Worm (Caenorhabditis elegans) whole organism, late embryonic: ENCODE results near the gene Y45F10B.3.

Source experiments
- F13H6.1 ChIP-seq: sonication (generic microtip); optimal IDR thresholded peaks from 2 replicates; lab custom pipeline; 2016; ENCODE audit warnings: missing genetic modification characterization, missing compliant biosample characterization
- K09A11.1 ChIP-seq: sonication (generic microtip); optimal IDR thresholded peaks from 2 replicates; lab custom pipeline; 2017; ENCODE audit warnings: antibody characterized with exemption, mild to moderate bottlenecking, missing genetic modification characterization, missing compliant biosample characterization; ENCODE audit not compliant: insufficient read depth
- Y22D7AL.16 ChIP-seq: sonication (generic microtip); optimal IDR thresholded peaks from 2 replicates; lab custom pipeline; 2016; ENCODE audit warnings: missing genetic modification characterization, missing compliant biosample characterization
- ahr-1 ChIP-seq: sonication (generic microtip); optimal IDR thresholded peaks from 2 replicates; lab custom pipeline; 2016; ENCODE audit warnings: missing genetic modification characterization, missing compliant biosample characterization
- ceh-14 ChIP-seq: sonication (generic microtip); optimal IDR thresholded peaks from 2 replicates; lab custom pipeline; 2016; ENCODE audit warnings: missing genotype, missing genetic modification characterization, missing compliant biosample characterization
- ceh-19 ChIP-seq: fragments of 200-800 bp; sonication (Bioruptor generic); optimal IDR thresholded peaks from 2 replicates; lab custom pipeline; 2018; ENCODE audit warnings: mild to moderate bottlenecking, missing genetic modification characterization, missing compliant biosample characterization
- ceh-31 ChIP-seq: sonication (generic microtip); optimal IDR thresholded peaks from 2 replicates; lab custom pipeline; 2016; ENCODE audit warnings: missing genetic modification characterization, missing compliant biosample characterization
- ceh-34 ChIP-seq: sonication (generic microtip); optimal IDR thresholded peaks from 2 replicates; lab custom pipeline; 2016; ENCODE audit warnings: mild to moderate bottlenecking, missing genetic modification characterization, missing compliant biosample characterization
- ceh-48 ChIP-seq: sonication (generic microtip); optimal IDR thresholded peaks from 2 replicates; lab custom pipeline; 2016; ENCODE audit warnings: missing genetic modification characterization, inconsistent platforms, missing compliant biosample characterization
- ceh-6 ChIP-seq: fragments of 200-800 bp; sonication (Bioruptor generic); optimal IDR thresholded peaks from 2 replicates; lab custom pipeline; 2018; ENCODE audit warnings: mild to moderate bottlenecking, missing genetic modification characterization, missing compliant biosample characterization
- che-1 ChIP-seq: sonication (generic microtip); optimal IDR thresholded peaks from 2 replicates; lab custom pipeline; 2016; ENCODE audit warnings: mild to moderate bottlenecking, missing genetic modification characterization, missing compliant biosample characterization
- eyg-1 ChIP-seq: sonication (generic microtip); optimal IDR thresholded peaks from 2 replicates; lab custom pipeline; 2016; ENCODE audit warnings: missing genotype, missing genetic modification characterization, missing compliant biosample characterization
- hlh-13 ChIP-seq: fragments of 200-800 bp; sonication (Bioruptor generic); optimal IDR thresholded peaks from 2 replicates; lab custom pipeline; 2018; ENCODE audit warnings: mild to moderate bottlenecking, missing genetic modification characterization, missing compliant biosample characterization
- hlh-15 ChIP-seq: sonication (generic microtip); optimal IDR thresholded peaks from 2 replicates; lab custom pipeline; 2016; ENCODE audit warnings: missing genetic modification characterization, missing compliant biosample characterization
- hlh-30 ChIP-seq: sonication (generic microtip); optimal IDR thresholded peaks from 2 replicates; lab custom pipeline; 2017; ENCODE audit warnings: antibody characterized with exemption, missing genetic modification characterization, missing compliant biosample characterization; ENCODE audit not compliant: insufficient read depth
- hlh-6 ChIP-seq: sonication (generic microtip); optimal IDR thresholded peaks from 2 replicates; lab custom pipeline; 2016; ENCODE audit warnings: missing genotype, missing genetic modification characterization, missing compliant biosample characterization
- lim-6 ChIP-seq: sonication (generic microtip); optimal IDR thresholded peaks from 2 replicates; lab custom pipeline; 2016; ENCODE audit warnings: missing genetic modification characterization, missing compliant biosample characterization
- lin-11 ChIP-seq: fragments of 200-800 bp; sonication (Bioruptor generic); optimal IDR thresholded peaks from 2 replicates; lab custom pipeline; 2018; ENCODE audit warnings: mild to moderate bottlenecking, missing genetic modification characterization, missing compliant biosample characterization
- madf-2 ChIP-seq: sonication (generic microtip); optimal IDR thresholded peaks from 2 replicates; lab custom pipeline; 2017; ENCODE audit warnings: missing genetic modification characterization, missing compliant biosample characterization
- mec-3 ChIP-seq: sonication (generic microtip); optimal IDR thresholded peaks from 2 replicates; lab custom pipeline; 2016; ENCODE audit warnings: borderline replicate concordance, missing genetic modification characterization, missing compliant biosample characterization
- nhr-232 ChIP-seq: sonication (generic microtip); optimal IDR thresholded peaks from 2 replicates; lab custom pipeline; 2016; ENCODE audit warnings: missing genetic modification characterization, missing compliant biosample characterization
- pag-3 ChIP-seq: sonication (generic microtip); optimal IDR thresholded peaks from 2 replicates; lab custom pipeline; 2016; ENCODE audit warnings: missing compliant biosample characterization, missing genetic modification characterization, borderline replicate concordance
- pat-9 ChIP-seq: fragments of 200-800 bp; sonication (Bioruptor generic); optimal IDR thresholded peaks from 2 replicates; lab custom pipeline; 2018; ENCODE audit warnings: mild to moderate bottlenecking, missing genetic modification characterization, moderate library complexity, missing compliant biosample characterization
- pax-1 ChIP-seq: fragments of 150-350 bp; optimal IDR thresholded peaks from 2 replicates; lab custom pipeline; 2014; ENCODE audit warnings: missing biosample characterization, missing genetic modification characterization
- pha-4 ChIP-seq: fragments of 150-350 bp; optimal IDR thresholded peaks from 2 replicates; lab custom pipeline; 2018; ENCODE audit warnings: missing biosample characterization, missing genetic modification reagents, missing genetic modification characterization
- pros-1 ChIP-seq: fragments of 150-350 bp; optimal IDR thresholded peaks from 2 replicates; lab custom pipeline; 2014; ENCODE audit warnings: missing biosample characterization, missing genetic modification reagents, missing genetic modification characterization
- ref-2 ChIP-seq: sonication (generic microtip); optimal IDR thresholded peaks from 2 replicates; lab custom pipeline; 2016; ENCODE audit warnings: missing genetic modification characterization, missing compliant biosample characterization
- rnt-1 ChIP-seq: sonication (generic microtip); optimal IDR thresholded peaks from 2 replicates; lab custom pipeline; 2016; ENCODE audit warnings: missing genetic modification characterization, missing compliant biosample characterization
- sdc-2 ChIP-seq: sonication (generic microtip); optimal IDR thresholded peaks from 2 replicates; lab custom pipeline; 2016; ENCODE audit warnings: missing genotype, missing genetic modification characterization, missing compliant biosample characterization
- sox-2 ChIP-seq: fragments of 200-800 bp; sonication (Bioruptor generic); IDR thresholded peaks from 2 replicates; pipeline ENCODE4 v1.3.6; 2022; ENCODE audit warnings: missing genetic modification reagents, missing genetic modification characterization, missing compliant biosample characterization
- sox-4 ChIP-seq: sonication (generic microtip); optimal IDR thresholded peaks from 2 replicates; lab custom pipeline; 2017; ENCODE audit warnings: mild to moderate bottlenecking, missing genetic modification characterization, inconsistent platforms, missing compliant biosample characterization
- ttx-3 ChIP-seq: sonication (generic microtip); optimal IDR thresholded peaks from 2 replicates; lab custom pipeline; 2016; ENCODE audit warnings: missing genetic modification reagents, missing genetic modification characterization, missing compliant biosample characterization
- unc-3 ChIP-seq, 2 experiments: fragments of 200-800 bp in 1 of 2; sonication (Bioruptor generic) in 1 of 2; sonication (generic microtip) in 1 of 2; conservative IDR thresholded peaks in 1 of 2; optimal IDR thresholded peaks in 1 of 2; 2 replicates each; pipeline versions ENCODE4 v1.3.6 to Lab custom; 2016 to 2022; ENCODE audit warnings: missing compliant biosample characterization in 2 of 2, missing genetic modification characterization in 2 of 2, missing genetic modification reagents in 1 of 2
- unc-55 ChIP-seq: sonication (generic microtip); optimal IDR thresholded peaks from 2 replicates; lab custom pipeline; 2017; ENCODE audit warnings: missing biosample characterization, missing genetic modification reagents, missing genetic modification characterization
- zip-5 ChIP-seq: sonication (generic microtip); optimal IDR thresholded peaks from 2 replicates; lab custom pipeline; 2016; ENCODE audit warnings: missing genetic modification characterization, missing compliant biosample characterization

The Y45F10B.3 gene

ce11 chrIV:13601428-13601827 lies 8.0 kb downstream of the Y45F10B.3 start:
- no peak for TF ChIP-seq eyg-1 (tag; lab: Kevin White, UChicago)

DNA sequence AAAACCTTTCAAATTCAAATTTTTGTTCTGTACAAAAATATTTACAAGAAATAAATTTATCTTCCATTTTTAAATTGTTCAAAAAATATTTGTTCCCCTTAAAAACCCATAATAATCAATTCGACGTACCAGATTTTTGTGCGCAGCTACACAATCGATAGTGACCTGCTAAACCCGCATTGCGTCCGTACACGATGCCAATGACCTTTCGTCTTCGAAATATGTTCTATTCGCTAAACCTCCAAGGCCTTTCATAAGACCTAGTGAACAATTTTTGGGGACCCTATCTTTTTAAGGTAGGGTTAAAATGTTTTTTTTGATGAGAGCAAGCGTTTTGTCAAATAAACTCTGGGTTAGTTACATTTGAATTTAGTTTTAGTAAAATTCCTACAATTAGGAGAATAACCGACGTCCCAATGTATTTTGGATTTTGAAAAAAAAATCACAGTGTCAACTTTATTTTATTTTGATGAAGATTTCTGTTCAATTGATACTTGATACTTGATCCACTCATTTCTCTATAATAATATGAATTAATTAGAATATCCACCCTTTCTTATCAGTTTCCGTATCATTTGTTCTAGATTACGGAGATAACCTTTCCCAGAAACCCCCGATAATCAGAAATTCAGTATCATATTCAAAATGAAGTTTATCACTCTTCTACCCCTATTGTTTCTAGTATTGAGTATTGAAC lies 8.7 kb downstream of the Y45F10B.3 start, which contains the start of gene Y45F10B.59:
Y45F10B.59 (plus strand) TSS at position 647 of the 697 bp plus-strand sequence.
- no peak for TF ChIP-seq ceh-6 (GFP tag; lab: Kevin White, UChicago)
- no peak for TF ChIP-seq rnt-1 (tag; lab: Kevin White, UChicago)
- TF ChIP-seq ceh-31 = no peak
- no peak for TF ChIP-seq mec-3 (tag; lab: Kevin White, UChicago)
- TF ChIP-seq ceh-19 (GFP tag; lab: Kevin White, UChicago) = no peak
- TF ChIP-seq hlh-15 (tag; lab: Kevin White, UChicago) = no peak
- TF ChIP-seq hlh-13 (GFP tag; lab: Kevin White, UChicago) = no peak
- TF ChIP-seq zip-5 = no peak
- TF ChIP-seq pros-1 (tag; lab: Kevin White, UChicago) = no peak
- TF ChIP-seq K09A11.1 (tag; lab: Kevin White, UChicago) = no peak
- TF ChIP-seq pax-1 = no peak
- TF ChIP-seq, all 69 proteins: peak for 0

- TF ChIP-seq pag-3 (tag; lab: Kevin White, UChicago) (no peak), sox-2 (GFP tag; lab: Robert Waterston, UW) (no peak), Y22D7AL.16 (tag; lab: Kevin White, UChicago) (no peak), madf-2 (tag; lab: Kevin White, UChicago) (no peak), ceh-34 (tag; lab: Kevin White, UChicago) (no peak), sox-4 (tag; lab: Kevin White, UChicago) (no peak), lin-11 (tag; lab: Kevin White, UChicago) (no peak), mec-3 (tag; lab: Kevin White, UChicago) (no peak), F13H6.1 (no peak), che-1 (tag; lab: Kevin White, UChicago) (no peak), K09A11.1 (tag; lab: Kevin White, UChicago) (no peak), hlh-6 (no peak), ttx-3 (tag; lab: Kevin White, UChicago) (no peak), pax-1 (no peak), pat-9 (tag; lab: Kevin White, UChicago) (no peak), hlh-30 (tag; lab: Kevin White, UChicago) (no peak), pros-1 (tag; lab: Kevin White, UChicago) (no peak), sdc-2 (tag; lab: Kevin White, UChicago) (no peak)
Observed at ce11 chrIV:13609755-13610154, 16.3 kb downstream of the Y45F10B.3 start, which contains the start of gene C08F11.13. Gene C08F11.13 (minus strand): TSS chrIV:13609892.

- TF ChIP-seq lim-6 (tag; lab: Kevin White, UChicago) (no peak), hlh-13 (GFP tag; lab: Kevin White, UChicago) (no peak), ahr-1 (tag; lab: Kevin White, UChicago) (no peak), unc-3 (GFP tag; conservative IDR thresholded peaks at IDR 0.05; lab: Robert Waterston, UW) (no peak), unc-3 (tag; optimal IDR thresholded peaks at IDR 0.05; lab: Kevin White, UChicago) (no peak), ceh-48 (no peak), K09A11.1 (tag; lab: Kevin White, UChicago) (no peak), pros-1 (tag; lab: Kevin White, UChicago) (no peak), sox-2 (GFP tag; lab: Robert Waterston, UW) (no peak), nhr-232 (tag; lab: Kevin White, UChicago) (no peak), sdc-2 (tag; lab: Kevin White, UChicago) (no peak), ref-2 (tag; lab: Kevin White, UChicago) (no peak), zip-5 (no peak), ceh-14 (tag; lab: Kevin White, UChicago) (no peak), unc-55 (GFP tag; lab: Kevin White, UChicago) (no peak), pha-4 (tag; lab: Kevin White, UChicago) (no peak), sox-4 (tag; lab: Kevin White, UChicago) (no peak), ceh-6 (GFP tag; lab: Kevin White, UChicago) (no peak)
Observed at ce11 chrIV:13619203-13619602, 25.8 kb downstream of the Y45F10B.3 start, which contains the start of gene C08F11.3. Gene C08F11.3 (plus strand): TSS chrIV:13619503.
